Fruit fly (Drosophila melanogaster): ENCODE measurements around the gene HisRS.

Gene HisRS

dm6 chrX:18517415-18517814 lies 2.2 kb downstream of the HisRS start (continued):
- 0 out of 3 replicates have a peak, but pooled peaks have one; percentile 11 for TF ChIP-seq CG11695 (GFP tag; IDR thresholded peaks at IDR 0.05)
- TF ChIP-seq Lpt (GFP tag; optimal IDR thresholded peaks at IDR 0.05): no peak
- no peak for TF ChIP-seq crp (GFP tag; optimal IDR thresholded peaks at IDR 0.05)
- no peak for TF ChIP-seq slp2 (GFP tag; optimal IDR thresholded peaks at IDR 0.05)
- TF ChIP-seq CG12155 (GFP tag; optimal IDR thresholded peaks at IDR 0.05): no peak
- peak; percentile 77 for TF ChIP-seq ci (GFP tag; IDR thresholded peaks at IDR 0.05)
- TF ChIP-seq CHES-1-like (GFP tag; optimal IDR thresholded peaks at IDR 0.05): peak; percentile 25
- no peak for TF ChIP-seq pros (GFP tag; optimal IDR thresholded peaks at IDR 0.05)
- TF ChIP-seq CG9817 (tag; optimal IDR thresholded peaks at IDR 0.05): no peak
- peak; percentile 66; the same call in 2 of the 3 replicates for TF ChIP-seq ken (GFP tag; IDR thresholded peaks at IDR 0.05)
- no peak for TF ChIP-seq sd (tag; optimal IDR thresholded peaks at IDR 0.05)
- no peak for TF ChIP-seq salm (tag; optimal IDR thresholded peaks at IDR 0.05)
- peak; percentile 32 for TF ChIP-seq HLHmδ (GFP tag; optimal IDR thresholded peaks at IDR 0.05)
- TF ChIP-seq CG9215 (GFP tag; IDR thresholded peaks at IDR 0.05): no peak
- TF ChIP-seq Trl (optimal IDR thresholded peaks at IDR 0.05): no peak
- TF ChIP-seq Trl (GFP tag; optimal IDR thresholded peaks at IDR 0.05): peak; percentile 16
- no peak for TF ChIP-seq Max (GFP tag; optimal IDR thresholded peaks at IDR 0.05)
- TF ChIP-seq Myb (GFP tag; optimal IDR thresholded peaks at IDR 0.05): peak; percentile 6
- TF ChIP-seq CG13123 (GFP tag; optimal IDR thresholded peaks at IDR 0.05): no peak
- TF ChIP-seq Atf3 (GFP tag; optimal IDR thresholded peaks at IDR 0.05): no peak
- no peak for TF ChIP-seq CG7556 (GFP tag; optimal IDR thresholded peaks at IDR 0.05)
- TF ChIP-seq mld (GFP tag; IDR thresholded peaks at IDR 0.05; ENCODE audit: partially characterized antibody): no peak
- TF ChIP-seq pan (optimal IDR thresholded peaks at IDR 0.05): no peak
- TF ChIP-seq pan (GFP tag; optimal IDR thresholded peaks at IDR 0.05 in 1 of 2, IDR thresholded peaks at IDR 0.05 in 1 of 2): peak in 1 of 2 experiments; percentile 56
- TF ChIP-seq Hsf (GFP tag; optimal IDR thresholded peaks at IDR 0.05): peak; percentile 58
- no peak for TF ChIP-seq schlank (tag; optimal IDR thresholded peaks at IDR 0.05)
- TF ChIP-seq abd-A (tag; optimal IDR thresholded peaks at IDR 0.05): no peak
- TF ChIP-seq Dip2 (GFP tag; IDR thresholded peaks at IDR 0.05): no peak
- no peak for TF ChIP-seq tx (GFP tag; optimal IDR thresholded peaks at IDR 0.05)
- TF ChIP-seq CG31224 (GFP tag; IDR thresholded peaks at IDR 0.05): no peak
- TF ChIP-seq CG3838 (GFP tag; optimal IDR thresholded peaks at IDR 0.05): no peak
- TF ChIP-seq CG17385 (GFP tag; optimal IDR thresholded peaks at IDR 0.05): peak; percentile 29
- TF ChIP-seq sr (GFP tag; IDR thresholded peaks at IDR 0.05): no peak
- peak; percentile 52; the same call in 1 of the 2 replicates for TF ChIP-seq CG17328 (GFP tag; IDR thresholded peaks at IDR 0.05)
- TF ChIP-seq CG7928 (GFP tag; optimal IDR thresholded peaks at IDR 0.05): no peak
- no peak for TF ChIP-seq CG4328 (GFP tag; optimal IDR thresholded peaks at IDR 0.05)
- TF ChIP-seq br (optimal IDR thresholded peaks at IDR 0.05): no peak
- peak; percentile 32 for TF ChIP-seq CG1603 (tag; optimal IDR thresholded peaks at IDR 0.05)
- 0 out of 2 replicates have a peak, but pooled peaks have one; percentile 14 for TF ChIP-seq CG1024 (GFP tag; IDR thresholded peaks at IDR 0.05)
- TF ChIP-seq grn (GFP tag; optimal IDR thresholded peaks at IDR 0.05): no peak
- no peak for TF ChIP-seq HLH3B (GFP tag; IDR thresholded peaks at IDR 0.05)
- no peak for TF ChIP-seq peb (GFP tag; IDR thresholded peaks at IDR 0.05)
- TF ChIP-seq NC2α (GFP tag; optimal IDR thresholded peaks at IDR 0.05): no peak
- no peak for TF ChIP-seq ssp (GFP tag; IDR thresholded peaks at IDR 0.05)
- no peak for TF ChIP-seq CG33213 (GFP tag; optimal IDR thresholded peaks at IDR 0.05)
- no peak for TF ChIP-seq pnt (GFP tag; optimal IDR thresholded peaks at IDR 0.05)
- TF ChIP-seq CG31441 (GFP tag; IDR thresholded peaks at IDR 0.05): peak; percentile 32; the same call in 1 of the 2 replicates
- peak; percentile 38 for TF ChIP-seq Atf-2 (GFP tag; optimal IDR thresholded peaks at IDR 0.05)
- TF ChIP-seq wdn (GFP tag; IDR thresholded peaks at IDR 0.05): no peak
- no peak for TF ChIP-seq CG17802 (tag; optimal IDR thresholded peaks at IDR 0.05)
- peak; percentile 19; the same call in 1 of the 3 replicates for TF ChIP-seq HLH4C (GFP tag; IDR thresholded peaks at IDR 0.05; ENCODE audit: partially characterized antibody)
- no peak for TF ChIP-seq CG10565 (GFP tag; optimal IDR thresholded peaks at IDR 0.05)
- peak; percentile 30; the same call in 1 of the 2 replicates for TF ChIP-seq ara (GFP tag; IDR thresholded peaks at IDR 0.05)
